Fruit fly (Drosophila melanogaster): Measurements from ENCODE around the gene Zcchc7.

Gene Zcchc7

dm6 chr3L:16828967-16829366 lies 16.2 kb upstream of the Zcchc7 start, which contains the start of gene CG13024:
Gene CG13024 (minus strand): TSS chr3L:16829074.
- TF ChIP-seq CG9948 (tag; optimal IDR thresholded peaks at IDR 0.05) = no peak

dm6 chr3L:16829983-16830382 lies 15.2 kb upstream of the Zcchc7 start:
- TF ChIP-seq EcR (GFP tag; optimal IDR thresholded peaks at IDR 0.05) (peak; percentile 69), Ets98B (GFP tag; IDR thresholded peaks at IDR 0.05) (no peak), CG14655 (GFP tag; optimal IDR thresholded peaks at IDR 0.05) (no peak)

dm6 chr3L:16836732-16837131 lies 8.5 kb upstream of the Zcchc7 start:
- TF ChIP-seq CG10348 (GFP tag; IDR thresholded peaks at IDR 0.05) (no peak), CG4496 (GFP tag; IDR thresholded peaks at IDR 0.05) (no peak), fd96Ca (GFP tag; IDR thresholded peaks at IDR 0.05) (no peak), Pif1B (GFP tag; optimal IDR thresholded peaks at IDR 0.05) (no peak), rn (GFP tag; IDR thresholded peaks at IDR 0.05) (no peak), CG17806 (tag; optimal IDR thresholded peaks at IDR 0.05) (no peak), CG12605 (GFP tag; IDR thresholded peaks at IDR 0.05) (no peak), CG8159 (tag; optimal IDR thresholded peaks at IDR 0.05) (no peak), Pif1A (GFP tag; optimal IDR thresholded peaks at IDR 0.05) (no peak), CG9948 (tag; optimal IDR thresholded peaks at IDR 0.05) (no peak), EcR (GFP tag; optimal IDR thresholded peaks at IDR 0.05) (no peak), Ets98B (GFP tag; IDR thresholded peaks at IDR 0.05) (no peak), gl (tag; optimal IDR thresholded peaks at IDR 0.05) (no peak), D1 (tag; optimal IDR thresholded peaks at IDR 0.05) (no peak), Snoo (tag; optimal IDR thresholded peaks at IDR 0.05) (no peak), CG8301 (tag; optimal IDR thresholded peaks at IDR 0.05) (no peak), CG34367 (tag; optimal IDR thresholded peaks at IDR 0.05) (no peak)

dm6 chr3L:16840540-16840939 lies 4.6 kb upstream of the Zcchc7 start:
- TF ChIP-seq EcR (GFP tag; optimal IDR thresholded peaks at IDR 0.05) (no peak), Snoo (tag; optimal IDR thresholded peaks at IDR 0.05) (no peak), CG8159 (tag; optimal IDR thresholded peaks at IDR 0.05) (peak; percentile 31), CG10348 (GFP tag; IDR thresholded peaks at IDR 0.05) (no peak)

dm6 chr3L:16842087-16842567 lies 3.1 kb upstream of the Zcchc7 start, which contains the start of gene TSG101:
Gene TSG101 (plus strand): TSS chr3L:16842294.
- TF ChIP-seq CG4496 (GFP tag; IDR thresholded peaks at IDR 0.05) = no peak
- no peak for TF ChIP-seq CG17806 (tag; optimal IDR thresholded peaks at IDR 0.05)
- TF ChIP-seq CG8301 (tag; optimal IDR thresholded peaks at IDR 0.05) = no peak
- no peak for TF ChIP-seq CG12605 (GFP tag; IDR thresholded peaks at IDR 0.05)
- no peak for TF ChIP-seq CG9948 (tag; optimal IDR thresholded peaks at IDR 0.05)
- no peak for TF ChIP-seq CG32121 (GFP tag; IDR thresholded peaks at IDR 0.05)
- TF ChIP-seq fd96Ca (GFP tag; IDR thresholded peaks at IDR 0.05) = no peak

- TF ChIP-seq CG17806 (tag; optimal IDR thresholded peaks at IDR 0.05) = no peak
- no peak for TF ChIP-seq CG14655 (GFP tag; optimal IDR thresholded peaks at IDR 0.05)
- TF ChIP-seq CG15710 (tag; optimal IDR thresholded peaks at IDR 0.05) = no peak
- TF ChIP-seq Snoo (tag; optimal IDR thresholded peaks at IDR 0.05) = no peak
- no peak for TF ChIP-seq CG32121 (GFP tag; IDR thresholded peaks at IDR 0.05)
- no peak for TF ChIP-seq CG10348 (GFP tag; IDR thresholded peaks at IDR 0.05)
- no peak for TF ChIP-seq CG4496 (GFP tag; IDR thresholded peaks at IDR 0.05)
- TF ChIP-seq EcR (GFP tag; optimal IDR thresholded peaks at IDR 0.05) = no peak
These were observed 2.2 kb upstream of the Zcchc7 start for dm6 chr3L:16842952-16843351.

- TF ChIP-seq CG34367 (tag; optimal IDR thresholded peaks at IDR 0.05) (no peak), CG4496 (GFP tag; IDR thresholded peaks at IDR 0.05) (no peak), Snoo (tag; optimal IDR thresholded peaks at IDR 0.05) (no peak), Ets98B (GFP tag; IDR thresholded peaks at IDR 0.05) (no peak), CG8301 (tag; optimal IDR thresholded peaks at IDR 0.05) (no peak), CG14655 (GFP tag; optimal IDR thresholded peaks at IDR 0.05) (no peak), D1 (tag; optimal IDR thresholded peaks at IDR 0.05) (no peak), fd96Ca (GFP tag; IDR thresholded peaks at IDR 0.05) (no peak), CG8159 (tag; optimal IDR thresholded peaks at IDR 0.05) (no peak), CG10348 (GFP tag; IDR thresholded peaks at IDR 0.05) (no peak), EcR (GFP tag; optimal IDR thresholded peaks at IDR 0.05) (no peak), CG9948 (tag; optimal IDR thresholded peaks at IDR 0.05) (no peak), CG32121 (GFP tag; IDR thresholded peaks at IDR 0.05) (no peak), Pif1A (GFP tag; optimal IDR thresholded peaks at IDR 0.05) (no peak), gl (tag; optimal IDR thresholded peaks at IDR 0.05) (no peak), Pif1B (GFP tag; optimal IDR thresholded peaks at IDR 0.05) (no peak), rn (GFP tag; IDR thresholded peaks at IDR 0.05) (no peak), CG15710 (tag; optimal IDR thresholded peaks at IDR 0.05) (no peak), CG13204 (GFP tag; optimal IDR thresholded peaks at IDR 0.05) (no peak)
These were observed 556 bp downstream of the Zcchc7 start, which contains the start of gene CG32161 for dm6 chr3L:16845607-16846277. Gene CG32161 (plus strand): TSS chr3L:16846227.

Measured in whole organism, pupa.